Worm (Caenorhabditis elegans): Measurements from ENCODE around the gene Y51A2D.13.

The Y51A2D.13 gene

ce11 chrV:18587936-18588335, 8.4 kb upstream of the Y51A2D.13 start:
- TF ChIP-seq lin-13 (GFP tag; optimal IDR thresholded peaks at IDR 0.05) = no peak
- no peak for TF ChIP-seq nhr-237 (tag; optimal IDR thresholded peaks at IDR 0.05)
- TF ChIP-seq mdl-1 (tag; optimal IDR thresholded peaks at IDR 0.05) = no peak
- TF ChIP-seq nhr-12 (tag; optimal IDR thresholded peaks at IDR 0.05) = no peak
- no peak for TF ChIP-seq nhr-77 (tag; optimal IDR thresholded peaks at IDR 0.05)
- no peak for TF ChIP-seq R02D3.7 (tag; optimal IDR thresholded peaks at IDR 0.05)
- TF ChIP-seq nhr-25 (tag; optimal IDR thresholded peaks at IDR 0.05) = no peak
- TF ChIP-seq ceh-82 (tag; optimal IDR thresholded peaks at IDR 0.05) = no peak
- no peak for TF ChIP-seq nhr-10 (tag; optimal IDR thresholded peaks at IDR 0.05)
- no peak for TF ChIP-seq lin-11 (tag; optimal IDR thresholded peaks at IDR 0.05)
- no peak for TF ChIP-seq sma-3 (GFP tag; optimal IDR thresholded peaks at IDR 0.05)

DNA sequence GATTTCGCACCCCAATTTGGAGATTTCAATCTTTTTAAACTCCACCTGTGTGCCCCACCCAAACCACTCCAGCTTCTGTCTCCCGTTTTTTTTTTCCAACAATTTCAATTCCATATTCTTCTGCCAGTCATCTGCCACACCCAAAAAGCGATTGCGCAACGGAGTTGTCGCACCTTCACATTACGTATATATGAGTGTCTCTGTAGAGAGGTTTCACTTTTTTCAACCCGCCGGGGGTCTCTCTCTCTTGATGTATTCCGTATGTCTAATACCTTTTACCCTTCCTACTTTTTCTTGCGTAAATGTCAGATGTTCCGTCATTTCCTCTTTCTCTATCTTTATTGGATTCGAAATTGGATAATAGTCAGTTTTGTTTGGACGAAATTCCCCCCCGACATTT, 7.4 kb upstream of the Y51A2D.13 start:
- TF ChIP-seq aly-2 (tag; optimal IDR thresholded peaks at IDR 0.05) (no peak), ztf-11 (tag; optimal IDR thresholded peaks at IDR 0.05) (no peak), nhr-23 (tag; optimal IDR thresholded peaks at IDR 0.05) (no peak), F13H6.1 (tag; optimal IDR thresholded peaks at IDR 0.05) (no peak), snpc-4 (tag; optimal IDR thresholded peaks at IDR 0.05) (no peak), sem-4 (tag; optimal IDR thresholded peaks at IDR 0.05) (no peak), unc-55 (GFP tag; optimal IDR thresholded peaks at IDR 0.05) (no peak), fos-1 (tag; optimal IDR thresholded peaks at IDR 0.05) (no peak)

ce11 chrV:18585102-18585501, 5.5 kb upstream of the Y51A2D.13 start:
- TF ChIP-seq nhr-129 (tag; optimal IDR thresholded peaks at IDR 0.05) (no peak), elt-1 (tag; optimal IDR thresholded peaks at IDR 0.05) (no peak), F13H6.1 (tag; optimal IDR thresholded peaks at IDR 0.05) (no peak), snpc-4 (tag; optimal IDR thresholded peaks at IDR 0.05) (no peak), skn-1 (tag; optimal IDR thresholded peaks at IDR 0.05) (no peak), aly-2 (tag; optimal IDR thresholded peaks at IDR 0.05) (no peak), lin-13 (GFP tag; optimal IDR thresholded peaks at IDR 0.05) (no peak), mbf-1 (tag; optimal IDR thresholded peaks at IDR 0.05) (no peak), nhr-6 (tag; optimal IDR thresholded peaks at IDR 0.05) (no peak), nhr-237 (tag; optimal IDR thresholded peaks at IDR 0.05) (no peak), ceh-82 (tag; optimal IDR thresholded peaks at IDR 0.05) (no peak), lin-11 (tag; optimal IDR thresholded peaks at IDR 0.05) (no peak)

DNA sequence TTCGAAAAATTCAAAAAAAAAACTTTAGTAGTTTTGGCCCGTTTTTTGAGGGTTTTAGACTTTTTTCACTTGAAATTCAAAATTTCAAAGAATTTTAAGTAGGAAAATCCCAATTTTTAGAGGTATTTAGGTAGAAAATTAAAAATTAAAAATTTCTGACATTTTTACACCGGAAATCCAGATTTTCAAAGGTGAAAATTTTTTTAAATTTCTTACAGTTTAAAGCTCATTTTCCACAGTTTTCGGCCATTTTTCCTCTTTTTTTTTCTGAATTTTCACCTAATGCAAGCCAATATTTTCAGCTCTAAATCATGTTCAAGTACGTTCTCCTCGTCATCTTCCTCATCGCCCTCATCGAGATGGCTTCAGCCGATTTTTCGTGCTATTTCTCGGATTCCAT, 2.8 kb upstream of the Y51A2D.13 start, which contains the start of gene txt-14:
Gene txt-14 (plus strand): TSS at position 301 of the 400 bp plus-strand sequence.
- TF ChIP-seq unc-55 (GFP tag; optimal IDR thresholded peaks at IDR 0.05) (no peak), ZK546.5 (tag; optimal IDR thresholded peaks at IDR 0.05) (no peak), ceh-16 (tag; optimal IDR thresholded peaks at IDR 0.05) (no peak), elt-1 (tag; optimal IDR thresholded peaks at IDR 0.05) (no peak), unc-62 (GFP tag; optimal IDR thresholded peaks at IDR 0.05) (no peak), lin-11 (tag; optimal IDR thresholded peaks at IDR 0.05) (no peak), nhr-12 (tag; optimal IDR thresholded peaks at IDR 0.05) (no peak), lin-39 (tag; optimal IDR thresholded peaks at IDR 0.05) (no peak), ztf-11 (tag; optimal IDR thresholded peaks at IDR 0.05) (no peak), mbf-1 (tag; optimal IDR thresholded peaks at IDR 0.05) (no peak), lin-13 (GFP tag; optimal IDR thresholded peaks at IDR 0.05) (no peak), egl-27 (tag; optimal IDR thresholded peaks at IDR 0.05) (no peak)

DNA sequence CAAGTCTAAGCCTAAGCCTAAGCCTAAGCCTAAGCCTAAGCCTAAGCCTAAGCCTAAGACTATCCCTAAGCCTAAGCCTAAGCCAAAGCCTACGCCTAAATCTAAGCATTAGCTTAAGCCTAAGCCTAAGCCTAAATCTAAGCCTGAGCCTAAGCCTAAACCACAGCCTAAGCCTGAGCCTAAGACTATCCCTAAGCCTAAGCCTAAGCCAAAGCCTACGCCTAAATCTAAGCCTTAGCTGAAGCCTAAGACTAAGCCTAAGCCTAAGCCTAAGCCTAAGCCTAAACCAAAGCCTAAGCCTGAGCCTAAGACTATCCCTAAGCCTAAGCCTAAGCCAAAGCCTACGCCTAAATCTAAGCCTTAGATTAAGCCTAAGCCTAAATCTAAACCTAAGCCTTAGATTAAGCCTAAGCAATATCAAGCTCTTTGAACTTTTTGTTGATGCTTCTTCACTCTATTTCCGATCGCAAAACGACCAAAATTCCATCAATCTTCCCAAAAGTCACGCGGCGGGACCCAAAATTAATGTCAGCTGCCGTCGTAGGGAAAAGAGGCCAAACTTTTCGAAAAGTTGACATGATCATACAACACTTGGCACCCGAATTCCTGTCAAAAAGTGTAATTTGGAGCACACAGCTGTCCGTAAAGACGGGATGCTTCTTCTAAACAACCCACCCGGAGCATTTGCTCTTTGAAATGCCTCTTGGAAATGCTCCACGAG, 2.0 kb upstream of the Y51A2D.13 start:
- TF ChIP-seq peb-1 (tag; optimal IDR thresholded peaks at IDR 0.05) (no peak), nhr-6 (tag; optimal IDR thresholded peaks at IDR 0.05) (no peak), nhr-77 (tag; optimal IDR thresholded peaks at IDR 0.05) (no peak), skn-1 (tag; optimal IDR thresholded peaks at IDR 0.05) (no peak), mbf-1 (tag; optimal IDR thresholded peaks at IDR 0.05) (no peak), sma-9 (GFP tag; optimal IDR thresholded peaks at IDR 0.05) (peak; percentile 65), sma-9 (tag; optimal IDR thresholded peaks at IDR 0.05) (no peak), mab-5 (tag; optimal IDR thresholded peaks at IDR 0.05) (peak; percentile 39), Y55F3AM.14 (GFP tag; optimal IDR thresholded peaks at IDR 0.05) (no peak), sma-3 (GFP tag; optimal IDR thresholded peaks at IDR 0.05) (no peak), nhr-129 (tag; optimal IDR thresholded peaks at IDR 0.05) (peak; percentile 77), ztf-4 (tag; optimal IDR thresholded peaks at IDR 0.05) (no peak), ama-1 (optimal IDR thresholded peaks at IDR 0.05) (no peak), nhr-10 (tag; optimal IDR thresholded peaks at IDR 0.05) (no peak), F13H6.1 (tag; optimal IDR thresholded peaks at IDR 0.05) (peak; percentile 68), lsy-2 (tag; optimal IDR thresholded peaks at IDR 0.05) (peak in 1 of 2 experiments; percentile 51), C34F6.9 (tag; optimal IDR thresholded peaks at IDR 0.05) (peak; percentile 30), unc-55 (GFP tag; optimal IDR thresholded peaks at IDR 0.05) (no peak), ztf-1 (GFP tag; conservative IDR thresholded peaks at IDR 0.05) (no peak), nhr-11 (tag; optimal IDR thresholded peaks at IDR 0.05) (no peak)

Data from whole organism, L2 larva.